Fruit fly (Drosophila melanogaster) whole organism, embryonic: ENCODE results near the gene term.

Experiments
- Atf-2 ChIP-seq: fragments of 200-800 bp; sonication (Bioruptor generic); optimal IDR thresholded peaks from 2 replicates; lab custom pipeline; 2016; ENCODE audit warnings: missing biosample characterization, missing genetic modification characterization
- Awh ChIP-seq: fragments of 200-800 bp; sonication (Bioruptor generic); IDR thresholded peaks from 2 replicates; pipeline ENCODE4, ENCODE4 v1.3.6; 2022; ENCODE audit warnings: missing biosample characterization, missing genetic modification characterization
- Bgb ChIP-seq: fragments of 200-800 bp; sonication (Bioruptor generic); IDR thresholded peaks from 2 replicates; pipeline ENCODE4 v1.3.6; 2022; ENCODE audit warnings: missing biosample characterization, missing genetic modification characterization; ENCODE audit not compliant: partially characterized antibody
- CG1024 ChIP-seq: fragments of 200-800 bp; sonication (Bioruptor generic); IDR thresholded peaks from 2 replicates; pipeline ENCODE4 v1.3.6; 2022; ENCODE audit warnings: missing biosample characterization, missing genetic modification characterization
- CG11247 ChIP-seq: fragments of 200-800 bp; sonication (Bioruptor generic); IDR thresholded peaks from 2 replicates; pipeline ENCODE4 v1.3.6; 2022; ENCODE audit warnings: missing biosample characterization, missing genetic modification characterization
- CG13287 ChIP-seq: fragments of 200-800 bp; sonication (Bioruptor generic); IDR thresholded peaks from 2 replicates; pipeline ENCODE4 v1.3.6; 2022; ENCODE audit warnings: missing biosample characterization, missing genetic modification characterization; ENCODE audit not compliant: partially characterized antibody
- CG17359 ChIP-seq: fragments of 200-800 bp; sonication (Bioruptor generic); optimal IDR thresholded peaks from 3 replicates; lab custom pipeline; 2018; ENCODE audit warnings: missing biosample characterization, mild to moderate bottlenecking, missing genetic modification characterization, moderate library complexity
- CG1832 ChIP-seq: fragments of 200-800 bp; sonication (Bioruptor generic); optimal IDR thresholded peaks from 2 replicates; lab custom pipeline; 2017; ENCODE audit warnings: missing biosample characterization, mild to moderate bottlenecking, missing genetic modification characterization, inconsistent platforms
- CG18619 ChIP-seq: fragments of 200-800 bp; sonication (Bioruptor generic); optimal IDR thresholded peaks from 3 replicates; lab custom pipeline; 2017; ENCODE audit warnings: missing biosample characterization, mild to moderate bottlenecking, missing genetic modification characterization
- CG31441 ChIP-seq: fragments of 200-800 bp; sonication (Bioruptor generic); IDR thresholded peaks from 2 replicates; pipeline ENCODE4 v1.3.6; 2022; ENCODE audit warnings: missing biosample characterization, missing genetic modification characterization
- CG32532 ChIP-seq: fragments of 200-800 bp; sonication (Bioruptor generic); IDR thresholded peaks from 2 replicates; pipeline ENCODE4 v1.3.6; 2022; ENCODE audit warnings: missing biosample characterization, missing genetic modification characterization
- CG34376 ChIP-seq: fragments of 200-800 bp; sonication (Bioruptor generic); optimal IDR thresholded peaks from 2 replicates; lab custom pipeline; 2018; ENCODE audit warnings: missing biosample characterization, mild to moderate bottlenecking, missing genetic modification characterization
- CG5953 ChIP-seq: fragments of 200-800 bp; sonication (Bioruptor generic); IDR thresholded peaks from 2 replicates; pipeline ENCODE4 v1.3.6; 2022; ENCODE audit warnings: missing biosample characterization, missing genetic modification characterization
- CG6765 ChIP-seq: fragments of 200-800 bp; sonication (Bioruptor generic); optimal IDR thresholded peaks from 3 replicates; lab custom pipeline; 2017; ENCODE audit warnings: missing biosample characterization, mild to moderate bottlenecking, missing genetic modification characterization
- CG6791 ChIP-seq: fragments of 200-800 bp; sonication (Bioruptor generic); IDR thresholded peaks from 3 replicates; pipeline ENCODE4 v1.3.6; 2022; ENCODE audit warnings: missing biosample characterization, missing genetic modification characterization; ENCODE audit not compliant: partially characterized antibody
- CG6854 ChIP-seq: fragments of 200-800 bp; sonication (Bioruptor generic); optimal IDR thresholded peaks from 3 replicates; lab custom pipeline; 2017; ENCODE audit warnings: missing biosample characterization, mild to moderate bottlenecking, missing genetic modification characterization
- CG7372 ChIP-seq: fragments of 200-800 bp; sonication (Bioruptor generic); IDR thresholded peaks from 2 replicates; pipeline ENCODE4 v1.3.6; 2022; ENCODE audit warnings: missing biosample characterization, missing genetic modification characterization
- Chrac-16 ChIP-seq: fragments of 200-800 bp; sonication (Bioruptor generic); optimal IDR thresholded peaks from 3 replicates; lab custom pipeline; 2016; ENCODE audit warnings: missing biosample characterization, missing genetic modification characterization
- Deaf1 ChIP-seq: fragments of 200-800 bp; optimal IDR thresholded peaks from 3 replicates; lab custom pipeline; 2019; ENCODE audit warnings: missing biosample characterization, mild to moderate bottlenecking, missing genetic modification characterization, moderate library complexity
- Dfd ChIP-seq, 2 experiments: fragments of >200 bp; optimal IDR thresholded peaks; 2 replicates each; lab custom pipeline; 2017; ENCODE audit warnings: missing biosample characterization in 2 of 2, missing genetic modification characterization in 2 of 2
- Ets97D ChIP-seq: fragments of 200-800 bp; sonication (Bioruptor generic); optimal IDR thresholded peaks from 3 replicates; lab custom pipeline; 2016; ENCODE audit warnings: missing biosample characterization, missing genetic modification characterization
- Gug ChIP-seq: fragments of 200-800 bp; sonication (Bioruptor generic); IDR thresholded peaks from 4 replicates; pipeline ENCODE4 v1.3.6; 2022; ENCODE audit warnings: missing biosample characterization, missing genetic modification characterization
- HLH54F ChIP-seq: fragments of 200-800 bp; sonication (Bioruptor generic); optimal IDR thresholded peaks from 3 replicates; lab custom pipeline; 2016; ENCODE audit warnings: missing biosample characterization, missing genetic modification characterization
- HLHmδ ChIP-seq: fragments of 200-800 bp; sonication (Bioruptor generic); optimal IDR thresholded peaks from 2 replicates; lab custom pipeline; 2018; ENCODE audit warnings: missing biosample characterization, mild to moderate bottlenecking, missing genetic modification characterization, moderate library complexity
- Hey ChIP-seq: fragments of 200-800 bp; sonication (Bioruptor generic); optimal IDR thresholded peaks from 3 replicates; lab custom pipeline; 2018; ENCODE audit warnings: missing biosample characterization, mild to moderate bottlenecking, missing genetic modification characterization
- Kr ChIP-seq: fragments of 200-800 bp; sonication (Bioruptor generic); optimal IDR thresholded peaks from 2 replicates; lab custom pipeline; 2017; ENCODE audit warnings: missing biosample characterization, mild to moderate bottlenecking, missing genetic modification characterization
- Max ChIP-seq: fragments of 200-800 bp; sonication (Bioruptor generic); optimal IDR thresholded peaks from 2 replicates; lab custom pipeline; 2016; ENCODE audit warnings: missing biosample characterization, mild to moderate bottlenecking, missing genetic modification characterization
- NC2β ChIP-seq: fragments of 200-800 bp; sonication (Bioruptor generic); optimal IDR thresholded peaks from 2 replicates; lab custom pipeline; 2016; ENCODE audit warnings: missing biosample characterization, missing genetic modification characterization
- Nf-YB ChIP-seq: fragments of 200-800 bp; sonication (Bioruptor generic); optimal IDR thresholded peaks from 3 replicates; lab custom pipeline; 2019; ENCODE audit warnings: missing biosample characterization, mild to moderate bottlenecking, missing genetic modification characterization, moderate library complexity
- Sox102F ChIP-seq: fragments of 200-800 bp; sonication (Bioruptor generic); optimal IDR thresholded peaks from 2 replicates; lab custom pipeline; 2018; ENCODE audit warnings: missing biosample characterization, mild to moderate bottlenecking, missing genetic modification characterization, moderate library complexity
- Ssrp ChIP-seq: fragments of 200-800 bp; sonication (Bioruptor generic); optimal IDR thresholded peaks from 2 replicates; lab custom pipeline; 2018; ENCODE audit warnings: missing biosample characterization, mild to moderate bottlenecking, missing genetic modification characterization, moderate library complexity
- Trl ChIP-seq, 3 experiments: fragments of >200 bp in 2 of 3; fragments of 200-800 bp in 1 of 3; sonication (Bioruptor generic) in 1 of 3; optimal IDR thresholded peaks; 2 replicates in 1 of 3; 3 replicates in 2 of 3; lab custom pipeline; 2016 to 2017; ENCODE audit warnings: missing biosample characterization in 1 of 3, missing genetic modification characterization in 1 of 3
- amos ChIP-seq: fragments of 200-800 bp; sonication (Bioruptor generic); IDR thresholded peaks from 2 replicates; pipeline ENCODE4 v1.3.6; 2022; ENCODE audit warnings: missing biosample characterization, missing genetic modification characterization; ENCODE audit not compliant: partially characterized antibody
- br ChIP-seq: fragments of >200 bp; optimal IDR thresholded peaks from 2 replicates; lab custom pipeline; 2017
- cwo ChIP-seq: fragments of 200-800 bp; sonication (Bioruptor generic); optimal IDR thresholded peaks from 3 replicates; lab custom pipeline; 2017; ENCODE audit warnings: missing biosample characterization, missing genetic modification characterization, mild to moderate bottlenecking, moderate library complexity, missing genetic modification reagents
- fru ChIP-seq: fragments of >200 bp; optimal IDR thresholded peaks from 2 replicates; lab custom pipeline; 2017
- hbn ChIP-seq: fragments of 200-800 bp; sonication (Bioruptor generic); IDR thresholded peaks from 2 replicates; pipeline ENCODE4 v1.3.6; 2022; ENCODE audit warnings: missing biosample characterization, missing genetic modification characterization; ENCODE audit not compliant: partially characterized antibody
- inv ChIP-seq: fragments of 200-800 bp; sonication (Bioruptor generic); IDR thresholded peaks from 2 replicates; pipeline ENCODE4 v1.3.6; 2022; ENCODE audit warnings: missing biosample characterization, missing genetic modification characterization; ENCODE audit not compliant: partially characterized antibody
- jigr1 ChIP-seq: fragments of 200-800 bp; sonication (Bioruptor generic); IDR thresholded peaks from 3 replicates; pipeline ENCODE4 v1.3.6; 2022; ENCODE audit warnings: missing biosample characterization, missing genetic modification characterization
- kay ChIP-seq: fragments of 200-800 bp; sonication (Bioruptor generic); optimal IDR thresholded peaks from 2 replicates; lab custom pipeline; 2016; ENCODE audit warnings: missing biosample characterization, missing genetic modification characterization
- knrl ChIP-seq: fragments of 200-800 bp; sonication (Bioruptor generic); IDR thresholded peaks from 3 replicates; pipeline ENCODE4 v1.3.6; 2022; ENCODE audit warnings: missing biosample characterization, missing genetic modification characterization; ENCODE audit not compliant: partially characterized antibody
- lilli ChIP-seq: fragments of 200-800 bp; sonication (Bioruptor generic); optimal IDR thresholded peaks from 3 replicates; lab custom pipeline; 2016; ENCODE audit warnings: missing biosample characterization, missing genetic modification characterization
- mirr ChIP-seq: fragments of 200-800 bp; sonication (Bioruptor generic); optimal IDR thresholded peaks from 3 replicates; lab custom pipeline; 2018; ENCODE audit warnings: missing biosample characterization, mild to moderate bottlenecking, missing genetic modification characterization
- mld ChIP-seq: fragments of 200-800 bp; sonication (Bioruptor generic); IDR thresholded peaks from 3 replicates; pipeline ENCODE4 v1.3.6; 2022; ENCODE audit warnings: missing biosample characterization, missing genetic modification characterization; ENCODE audit not compliant: partially characterized antibody
- odd ChIP-seq: fragments of 200-800 bp; sonication (Bioruptor generic); optimal IDR thresholded peaks from 2 replicates; lab custom pipeline; 2017; ENCODE audit warnings: missing biosample characterization, mild to moderate bottlenecking, missing genetic modification characterization
- salm ChIP-seq: fragments of 200-800 bp; sonication (Bioruptor generic); optimal IDR thresholded peaks from 2 replicates; lab custom pipeline; 2018; ENCODE audit warnings: missing biosample characterization, mild to moderate bottlenecking, missing genetic modification characterization
- sug ChIP-seq: fragments of 200-800 bp; optimal IDR thresholded peaks from 2 replicates; lab custom pipeline; 2019; ENCODE audit warnings: missing biosample characterization, mild to moderate bottlenecking, missing genetic modification characterization, moderate library complexity
- tin ChIP-seq: fragments of 200-800 bp; sonication (Bioruptor generic); optimal IDR thresholded peaks from 3 replicates; lab custom pipeline; 2016; ENCODE audit warnings: missing biosample characterization, missing genetic modification characterization
- wor ChIP-seq: fragments of 200-800 bp; sonication (Bioruptor generic); IDR thresholded peaks from 2 replicates; pipeline ENCODE4 v1.3.6; 2022; ENCODE audit warnings: missing biosample characterization, missing genetic modification characterization

Gene term

DNA sequence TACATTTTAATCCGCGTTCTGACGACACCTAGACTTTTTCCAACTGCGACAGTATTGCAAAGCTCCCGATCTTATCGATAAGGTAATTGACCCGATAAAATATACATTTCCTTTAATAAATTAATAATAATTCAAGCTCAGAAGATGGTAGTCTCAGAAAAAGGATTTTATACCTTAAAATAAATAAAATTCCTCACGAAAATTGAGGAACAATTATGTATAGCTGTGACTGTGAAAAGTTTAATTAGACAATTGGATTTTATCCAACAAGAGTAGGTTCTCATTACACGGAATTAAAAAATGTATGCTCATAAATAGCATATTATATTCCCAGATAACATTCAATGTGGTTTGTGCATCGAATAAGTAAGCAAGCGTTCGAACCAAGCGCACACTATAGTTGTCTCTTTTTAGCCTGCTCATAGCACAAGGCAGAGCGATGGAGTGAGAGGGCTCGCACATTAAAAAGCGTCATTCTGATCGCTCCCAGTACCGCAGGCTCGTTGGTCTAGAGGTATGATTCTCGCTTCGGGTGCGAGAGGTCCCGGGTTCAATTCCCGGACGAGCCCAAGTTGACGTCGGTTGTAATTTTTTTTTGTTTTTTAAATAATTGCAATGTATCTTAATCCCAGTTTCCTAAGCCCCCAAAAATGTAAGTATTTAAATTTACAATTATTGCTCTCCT, 24.5 kb upstream of the term start, which contains the start of the genes CG13380 and CG4174 (continued):
- TF ChIP-seq NC2β (GFP tag; lab: Kevin White, UChicago) (no peak), sug (tag; lab: Kevin White, UChicago) (no peak), knrl (GFP tag; lab: Robert Waterston, UW) (peak; percentile 73), wor (GFP tag; lab: Robert Waterston, UW) (no peak), CG32532 (no peak), cwo (no peak), Chrac-16 (GFP tag; lab: Kevin White, UChicago) (no peak), Dfd (GFP tag; optimal IDR thresholded peaks at IDR 0.05; lab: Kevin White, UChicago) (no peak), CG13287 (peak; percentile 69), tin (GFP tag; lab: Kevin White, UChicago) (no peak), Kr (GFP tag; lab: Kevin White, UChicago) (no peak), mld (GFP tag; lab: Robert Waterston, UW) (peak; percentile 94), Awh (0 out of 2 replicates have a peak, but pooled peaks have one; percentile 15), Sox102F (GFP tag; lab: Kevin White, UChicago) (no peak), fru (lab: Kevin White, UChicago) (no peak), br (no peak), CG34376 (GFP tag; lab: Kevin White, UChicago) (no peak), amos (peak; percentile 90), salm (no peak), Atf-2 (GFP tag; lab: Kevin White, UChicago) (no peak), jigr1 (GFP tag; lab: Robert Waterston, UW) (no peak), CG6854 (GFP tag; lab: Kevin White, UChicago) (no peak), odd (GFP tag; lab: Kevin White, UChicago) (no peak), CG1832 (peak; percentile 77), Hey (tag; lab: Kevin White, UChicago) (no peak), HLHmδ (peak; percentile 0), CG18619 (no peak), CG1024 (GFP tag; lab: Robert Waterston, UW) (no peak), CG31441 (no peak), lilli (GFP tag; lab: Kevin White, UChicago) (no peak), CG17359 (no peak), Deaf1 (no peak), Nf-YB (no peak), inv (GFP tag; lab: Robert Waterston, UW) (peak; percentile 55; the same call in 1 of the 2 replicates), CG5953 (GFP tag; lab: Robert Waterston, UW) (peak; percentile 41; the same call in 1 of the 2 replicates), CG7372 (GFP tag; lab: Robert Waterston, UW) (no peak), Bgb (GFP tag; lab: Robert Waterston, UW) (peak; percentile 90), Ets97D (GFP tag; lab: Kevin White, UChicago) (peak; percentile 25), kay (GFP tag; lab: Kevin White, UChicago) (no peak), Max (no peak), Gug (GFP tag; lab: Robert Waterston, UW) (0 out of 4 replicates have a peak, but pooled peaks have one; percentile 9), Ssrp (no peak), mirr (GFP tag; lab: Kevin White, UChicago) (no peak), CG6791 (GFP tag; lab: Robert Waterston, UW) (peak; percentile 97), CG6765 (GFP tag; lab: Kevin White, UChicago) (no peak), HLH54F (GFP tag; lab: Kevin White, UChicago) (no peak), hbn (peak; percentile 54), CG11247 (peak; percentile 12; the same call in 1 of the 2 replicates), Trl (optimal IDR thresholded peaks at IDR 0.05; lab: Kevin White, UChicago) (no peak), Trl (GFP tag; optimal IDR thresholded peaks at IDR 0.05; lab: Kevin White, UChicago) (no peak)
